Fruit fly (Drosophila melanogaster): ENCODE data around the gene CG7251.

CG7251 gene

dm6 chr2L:5546518-5547287 is 41.5 kb downstream of the CG7251 start, which contains the start of gene Oscillin (continued):
- TF ChIP-seq CG34422 (GFP tag; IDR thresholded peaks at IDR 0.05): peak; percentile 87
- peak; percentile 77 for TF ChIP-seq CG2875 (GFP tag; optimal IDR thresholded peaks at IDR 0.05)
- peak; percentile 91 for TF ChIP-seq gce (GFP tag; IDR thresholded peaks at IDR 0.05)
- TF ChIP-seq CG10565 (GFP tag; optimal IDR thresholded peaks at IDR 0.05): peak; percentile 27
- TF ChIP-seq sob (GFP tag; IDR thresholded peaks at IDR 0.05): peak; percentile 81
- TF ChIP-seq jing (GFP tag; optimal IDR thresholded peaks at IDR 0.05): no peak
- TF ChIP-seq Dip3 (GFP tag; optimal IDR thresholded peaks at IDR 0.05): no peak
- TF ChIP-seq CG30020 (tag; optimal IDR thresholded peaks at IDR 0.05): peak; percentile 51
- peak; percentile 78 for TF ChIP-seq CG14441 (GFP tag; IDR thresholded peaks at IDR 0.05)
- peak; percentile 50; the same call in 1 of the 2 replicates for TF ChIP-seq E2f2 (GFP tag; IDR thresholded peaks at IDR 0.05)
- TF ChIP-seq NfI (GFP tag; optimal IDR thresholded peaks at IDR 0.05): peak; percentile 66
- peak in 1 of 2 experiments; percentile 35 for TF ChIP-seq insv (GFP tag; optimal IDR thresholded peaks at IDR 0.05)
- peak; percentile 90 for TF ChIP-seq Med (GFP tag)
- TF ChIP-seq CG15479 (GFP tag; optimal IDR thresholded peaks at IDR 0.05): no peak
- TF ChIP-seq CrebB (tag; optimal IDR thresholded peaks at IDR 0.05): no peak
- peak; percentile 92 for TF ChIP-seq CG17829 (tag; optimal IDR thresholded peaks at IDR 0.05)
- peak; percentile 72; the same call in 2 of the 3 replicates for TF ChIP-seq B-H1 (GFP tag; IDR thresholded peaks at IDR 0.05)
- TF ChIP-seq CG18011 (GFP tag; optimal IDR thresholded peaks at IDR 0.05): no peak
- TF ChIP-seq CG12236 (GFP tag; optimal IDR thresholded peaks at IDR 0.05): no peak
- TF ChIP-seq sima (GFP tag; optimal IDR thresholded peaks at IDR 0.05): no peak
- TF ChIP-seq H15 (GFP tag; IDR thresholded peaks at IDR 0.05): peak; percentile 72
- peak; percentile 18 for TF ChIP-seq chn (GFP tag; optimal IDR thresholded peaks at IDR 0.05)
- peak; percentile 73; the same call in 1 of the 2 replicates for TF ChIP-seq sisA (GFP tag; IDR thresholded peaks at IDR 0.05)
- TF ChIP-seq HHEX (GFP tag; optimal IDR thresholded peaks at IDR 0.05): peak; percentile 86
- TF ChIP-seq ranshi (GFP tag; IDR thresholded peaks at IDR 0.05): peak; percentile 83
- TF ChIP-seq CG12071 (GFP tag; optimal IDR thresholded peaks at IDR 0.05): no peak
- no peak for TF ChIP-seq Sin3A (optimal IDR thresholded peaks at IDR 0.05)
- peak; percentile 71 for TF ChIP-seq dmrt11E (tag; optimal IDR thresholded peaks at IDR 0.05)
- TF ChIP-seq Ssrp (tag; optimal IDR thresholded peaks at IDR 0.05): peak; percentile 85
- TF ChIP-seq phol (tag; optimal IDR thresholded peaks at IDR 0.05): peak; percentile 89
- TF ChIP-seq Usf (GFP tag; optimal IDR thresholded peaks at IDR 0.05): no peak
- TF ChIP-seq sr (GFP tag; IDR thresholded peaks at IDR 0.05): no peak
- TF ChIP-seq NFAT (GFP tag; IDR thresholded peaks at IDR 0.05): peak; percentile 49; the same call in 1 of the 2 replicates
- no peak for TF ChIP-seq CG10462 (GFP tag; optimal IDR thresholded peaks at IDR 0.05)
- peak; percentile 62 for TF ChIP-seq slou (GFP tag; optimal IDR thresholded peaks at IDR 0.05)
- TF ChIP-seq CG12104 (GFP tag; optimal IDR thresholded peaks at IDR 0.05): peak; percentile 80
- peak in 1 of 3 experiments; percentile 87 for TF ChIP-seq lola (GFP tag; optimal IDR thresholded peaks at IDR 0.05)
- TF ChIP-seq CG10267 (tag; optimal IDR thresholded peaks at IDR 0.05): peak; percentile 83
- TF ChIP-seq fru (optimal IDR thresholded peaks at IDR 0.05): no peak
- peak; percentile 52 for TF ChIP-seq org-1 (GFP tag; optimal IDR thresholded peaks at IDR 0.05)
- peak; percentile 89 for TF ChIP-seq CG18599 (GFP tag; optimal IDR thresholded peaks at IDR 0.05)
- no peak for TF ChIP-seq aop (GFP tag; IDR thresholded peaks at IDR 0.05)
- no peak for TF ChIP-seq fu2 (GFP tag; optimal IDR thresholded peaks at IDR 0.05)
- no peak for TF ChIP-seq ash1 (GFP tag; optimal IDR thresholded peaks at IDR 0.05)
- no peak for TF ChIP-seq bigmax (GFP tag; optimal IDR thresholded peaks at IDR 0.05)
- TF ChIP-seq CG17359 (tag; optimal IDR thresholded peaks at IDR 0.05): peak; percentile 91
- peak; percentile 76 for TF ChIP-seq CG11247 (GFP tag; IDR thresholded peaks at IDR 0.05)
- peak; percentile 76 for TF ChIP-seq Nf-YB (GFP tag; optimal IDR thresholded peaks at IDR 0.05)
- TF ChIP-seq CG10654 (GFP tag; optimal IDR thresholded peaks at IDR 0.05): peak; percentile 58
- peak; percentile 51; the same call in 1 of the 2 replicates for TF ChIP-seq ro (GFP tag; IDR thresholded peaks at IDR 0.05)
